Fruit fly (Drosophila melanogaster) whole organism, embryonic: Measurements from ENCODE around the gene slow.

Experiments used
- ATbp ChIP-seq: fragments of 200-800 bp; sonication (Bioruptor generic); optimal IDR thresholded peaks from 2 replicates; lab custom pipeline; 2017; ENCODE audit warnings: missing biosample characterization, mild to moderate bottlenecking, missing genetic modification characterization, missing genetic modification reagents
- CG10959 ChIP-seq: fragments of 200-800 bp; sonication (Bioruptor generic); IDR thresholded peaks from 2 replicates; pipeline ENCODE4 v1.3.6; 2022; ENCODE audit warnings: missing biosample characterization, missing genetic modification characterization
- CG10979 ChIP-seq: fragments of 200-800 bp; sonication (Bioruptor generic); optimal IDR thresholded peaks from 2 replicates; lab custom pipeline; 2018; ENCODE audit warnings: missing biosample characterization, mild to moderate bottlenecking, missing genetic modification characterization, moderate library complexity
- CG12299 ChIP-seq: fragments of 200-800 bp; sonication (Bioruptor generic); optimal IDR thresholded peaks from 2 replicates; lab custom pipeline; 2018; ENCODE audit warnings: missing biosample characterization, mild to moderate bottlenecking, missing genetic modification characterization
- CG13775 ChIP-seq: fragments of 200-800 bp; sonication (Bioruptor generic); optimal IDR thresholded peaks from 3 replicates; lab custom pipeline; 2017; ENCODE audit warnings: missing biosample characterization, mild to moderate bottlenecking, missing genetic modification characterization
- CG14965 ChIP-seq: fragments of 200-800 bp; sonication (Bioruptor generic); optimal IDR thresholded peaks from 2 replicates; lab custom pipeline; 2016; ENCODE audit warnings: missing biosample characterization, missing genetic modification characterization, borderline replicate concordance
- CG15514 ChIP-seq: fragments of 200-800 bp; sonication (Bioruptor generic); optimal IDR thresholded peaks from 3 replicates; lab custom pipeline; 2017; ENCODE audit warnings: missing biosample characterization, missing genetic modification characterization, mild to moderate bottlenecking, moderate library complexity, missing genetic modification reagents
- CG1647 ChIP-seq: fragments of 200-800 bp; sonication (Bioruptor generic); optimal IDR thresholded peaks from 3 replicates; lab custom pipeline; 2016; ENCODE audit warnings: missing biosample characterization, missing genetic modification characterization
- CG2202 ChIP-seq: fragments of 200-800 bp; sonication (Bioruptor generic); optimal IDR thresholded peaks from 2 replicates; lab custom pipeline; 2018; ENCODE audit warnings: missing biosample characterization, mild to moderate bottlenecking, missing genetic modification characterization
- CG3163 ChIP-seq: fragments of 200-800 bp; sonication (Bioruptor generic); optimal IDR thresholded peaks from 3 replicates; lab custom pipeline; 2016; ENCODE audit warnings: missing biosample characterization, missing genetic modification characterization
- CG32532 ChIP-seq: fragments of 200-800 bp; sonication (Bioruptor generic); IDR thresholded peaks from 2 replicates; pipeline ENCODE4 v1.3.6; 2022; ENCODE audit warnings: missing biosample characterization, missing genetic modification characterization
- CG34376 ChIP-seq: fragments of 200-800 bp; sonication (Bioruptor generic); optimal IDR thresholded peaks from 2 replicates; lab custom pipeline; 2018; ENCODE audit warnings: missing biosample characterization, mild to moderate bottlenecking, missing genetic modification characterization
- CG3726 ChIP-seq: fragments of 200-800 bp; sonication (Bioruptor generic); IDR thresholded peaks from 3 replicates; pipeline ENCODE4, ENCODE4 v1.3.6; 2022; ENCODE audit warnings: missing biosample characterization, missing genetic modification characterization
- CG3995 ChIP-seq: fragments of 200-800 bp; sonication (Bioruptor generic); optimal IDR thresholded peaks from 3 replicates; lab custom pipeline; 2016; ENCODE audit warnings: missing biosample characterization, missing genetic modification characterization
- CG5180 ChIP-seq: fragments of 200-800 bp; sonication (Bioruptor generic); optimal IDR thresholded peaks from 3 replicates; lab custom pipeline; 2017; ENCODE audit warnings: missing biosample characterization, missing genetic modification characterization, mild to moderate bottlenecking, moderate library complexity, missing genetic modification reagents
- CG5245 ChIP-seq: fragments of 200-800 bp; sonication (Bioruptor generic); optimal IDR thresholded peaks from 3 replicates; lab custom pipeline; 2016; ENCODE audit warnings: missing biosample characterization, missing genetic modification characterization
- CG7556 ChIP-seq: fragments of 200-800 bp; sonication (Bioruptor generic); optimal IDR thresholded peaks from 2 replicates; lab custom pipeline; 2017; ENCODE audit warnings: missing biosample characterization, mild to moderate bottlenecking, missing genetic modification characterization
- CG8290 ChIP-seq, 3 experiments: fragments of 200-800 bp; sonication (Bioruptor generic); optimal IDR thresholded peaks; 2 replicates each; lab custom pipeline; 2016 to 2019; ENCODE audit warnings: missing biosample characterization in 3 of 3, missing genetic modification characterization in 3 of 3, mild to moderate bottlenecking in 2 of 3, moderate library complexity in 1 of 3
- CG8924 ChIP-seq: fragments of 200-800 bp; optimal IDR thresholded peaks from 3 replicates; lab custom pipeline; 2019; ENCODE audit warnings: missing biosample characterization, mild to moderate bottlenecking, missing genetic modification characterization, moderate library complexity
- CG9609 ChIP-seq: fragments of 200-800 bp; sonication (Bioruptor generic); optimal IDR thresholded peaks from 3 replicates; lab custom pipeline; 2016; ENCODE audit warnings: missing biosample characterization, missing genetic modification characterization
- CG9797 ChIP-seq: fragments of 200-800 bp; sonication (Bioruptor generic); optimal IDR thresholded peaks from 3 replicates; lab custom pipeline; 2018; ENCODE audit warnings: missing biosample characterization, mild to moderate bottlenecking, missing genetic modification characterization
- Deaf1 ChIP-seq: fragments of 200-800 bp; optimal IDR thresholded peaks from 3 replicates; lab custom pipeline; 2019; ENCODE audit warnings: missing biosample characterization, mild to moderate bottlenecking, missing genetic modification characterization, moderate library complexity
- Dfd ChIP-seq, 2 experiments: fragments of >200 bp; optimal IDR thresholded peaks; 2 replicates each; lab custom pipeline; 2017; ENCODE audit warnings: missing biosample characterization in 2 of 2, missing genetic modification characterization in 2 of 2
- Ets65A ChIP-seq: fragments of 200-800 bp; sonication (Bioruptor generic); peaks from one replicate; lab custom pipeline; 2016; ENCODE audit warnings: missing biosample characterization, missing genetic modification characterization
- Fer2 ChIP-seq: fragments of 200-800 bp; sonication (Bioruptor generic); optimal IDR thresholded peaks from 2 replicates; lab custom pipeline; 2018; ENCODE audit warnings: missing biosample characterization, mild to moderate bottlenecking, missing genetic modification characterization, moderate library complexity
- H15 ChIP-seq: fragments of 200-800 bp; sonication (Bioruptor generic); IDR thresholded peaks from 3 replicates; pipeline ENCODE4 v1.3.6; 2022; ENCODE audit warnings: missing biosample characterization, missing genetic modification characterization
- Hmx ChIP-seq: fragments of 200-800 bp; sonication (Bioruptor generic); optimal IDR thresholded peaks from 2 replicates; lab custom pipeline; 2016; ENCODE audit warnings: missing biosample characterization, missing genetic modification characterization
- Poxn ChIP-seq: fragments of 200-800 bp; sonication (Bioruptor generic); IDR thresholded peaks from 2 replicates; pipeline ENCODE4 v1.3.6; 2022; ENCODE audit warnings: missing biosample characterization, missing genetic modification characterization
- Side ChIP-seq: fragments of 200-800 bp; sonication (Bioruptor generic); optimal IDR thresholded peaks from 2 replicates; lab custom pipeline; 2016; ENCODE audit warnings: missing biosample characterization, missing genetic modification characterization
- Trl ChIP-seq, 3 experiments: fragments of >200 bp in 2 of 3; fragments of 200-800 bp in 1 of 3; sonication (Bioruptor generic) in 1 of 3; optimal IDR thresholded peaks; 2 replicates in 1 of 3; 3 replicates in 2 of 3; lab custom pipeline; 2016 to 2017; ENCODE audit warnings: missing biosample characterization in 1 of 3, missing genetic modification characterization in 1 of 3
- Xrp1 ChIP-seq: fragments of 200-800 bp; sonication (Bioruptor generic); IDR thresholded peaks from 2 replicates; pipeline ENCODE4 v1.3.6; 2022; ENCODE audit warnings: missing biosample characterization, missing genetic modification characterization
- ash1 ChIP-seq: fragments of 200-800 bp; sonication (Bioruptor generic); optimal IDR thresholded peaks from 2 replicates; lab custom pipeline; 2018; ENCODE audit warnings: missing biosample characterization, mild to moderate bottlenecking, missing genetic modification characterization
- croc ChIP-seq: fragments of 200-800 bp; sonication (Bioruptor generic); conservative IDR thresholded peaks from 3 replicates; pipeline ENCODE4 v1.3.6; 2022; ENCODE audit warnings: missing biosample characterization, missing genetic modification characterization
- eve ChIP-seq, 2 experiments: fragments of >200 bp; optimal IDR thresholded peaks; 2 replicates each; lab custom pipeline; 2017; ENCODE audit warnings: missing biosample characterization in 2 of 2, missing genetic modification characterization in 2 of 2
- fd64A ChIP-seq: fragments of 200-800 bp; sonication (Bioruptor generic); optimal IDR thresholded peaks from 3 replicates; lab custom pipeline; 2018; ENCODE audit warnings: missing biosample characterization, mild to moderate bottlenecking, missing genetic modification characterization
- fu2 ChIP-seq: fragments of 200-800 bp; sonication (Bioruptor generic); optimal IDR thresholded peaks from 2 replicates; lab custom pipeline; 2016; ENCODE audit warnings: missing biosample characterization, missing genetic modification characterization
- gfzf ChIP-seq: fragments of 200-800 bp; sonication (Bioruptor generic); optimal IDR thresholded peaks from 2 replicates; lab custom pipeline; 2016; ENCODE audit warnings: missing biosample characterization, mild to moderate bottlenecking, missing genetic modification characterization, moderate library complexity
- jigr1 ChIP-seq: fragments of 200-800 bp; sonication (Bioruptor generic); IDR thresholded peaks from 3 replicates; pipeline ENCODE4 v1.3.6; 2022; ENCODE audit warnings: missing biosample characterization, missing genetic modification characterization
- ken ChIP-seq: fragments of 200-800 bp; sonication (Bioruptor generic); IDR thresholded peaks from 3 replicates; pipeline ENCODE4 v1.3.6; 2022; ENCODE audit warnings: missing biosample characterization, missing genetic modification characterization
- lab ChIP-seq: fragments of 200-800 bp; sonication (Bioruptor generic); optimal IDR thresholded peaks from 3 replicates; lab custom pipeline; 2017; ENCODE audit warnings: missing biosample characterization, missing genetic modification characterization, mild to moderate bottlenecking, moderate library complexity, missing genetic modification reagents
- lbe ChIP-seq: fragments of 200-800 bp; sonication (Bioruptor generic); optimal IDR thresholded peaks from 2 replicates; lab custom pipeline; 2016; ENCODE audit warnings: missing biosample characterization, mild to moderate bottlenecking, missing genetic modification characterization
- nerfin-1 ChIP-seq: fragments of 200-800 bp; sonication (Bioruptor generic); optimal IDR thresholded peaks from 3 replicates; lab custom pipeline; 2019; ENCODE audit warnings: missing biosample characterization, mild to moderate bottlenecking, missing genetic modification characterization, moderate library complexity
- oc ChIP-seq: fragments of 200-800 bp; sonication (Bioruptor generic); optimal IDR thresholded peaks from 2 replicates; lab custom pipeline; 2018; ENCODE audit warnings: missing biosample characterization, mild to moderate bottlenecking, missing genetic modification characterization, moderate library complexity
- pb ChIP-seq: fragments of 200-800 bp; sonication (Bioruptor generic); optimal IDR thresholded peaks from 3 replicates; lab custom pipeline; 2016; ENCODE audit warnings: missing biosample characterization, missing genetic modification characterization
- sima ChIP-seq: fragments of 200-800 bp; sonication (Bioruptor generic); optimal IDR thresholded peaks from 2 replicates; lab custom pipeline; 2016; ENCODE audit warnings: missing biosample characterization, missing genetic modification characterization
- sr ChIP-seq: fragments of 200-800 bp; sonication (Bioruptor generic); IDR thresholded peaks from 3 replicates; pipeline ENCODE4 v1.3.6; 2022; ENCODE audit warnings: missing biosample characterization, missing genetic modification characterization
- sug ChIP-seq: fragments of 200-800 bp; optimal IDR thresholded peaks from 2 replicates; lab custom pipeline; 2019; ENCODE audit warnings: missing biosample characterization, mild to moderate bottlenecking, missing genetic modification characterization, moderate library complexity
- tap ChIP-seq: fragments of 200-800 bp; optimal IDR thresholded peaks from 3 replicates; lab custom pipeline; 2019; ENCODE audit warnings: missing biosample characterization, mild to moderate bottlenecking, missing genetic modification characterization, moderate library complexity
- tgo ChIP-seq: fragments of 200-800 bp; sonication (Bioruptor generic); IDR thresholded peaks from 3 replicates; pipeline ENCODE4 v1.3.6; 2022; ENCODE audit warnings: missing biosample characterization, missing genetic modification characterization
- tio ChIP-seq: fragments of 200-800 bp; sonication (Bioruptor generic); optimal IDR thresholded peaks from 2 replicates; lab custom pipeline; 2017; ENCODE audit warnings: missing biosample characterization, missing genetic modification characterization, inconsistent platforms
- vfl ChIP-seq: fragments of 200-800 bp; sonication (Bioruptor generic); optimal IDR thresholded peaks from 2 replicates; lab custom pipeline; 2016; ENCODE audit warnings: missing biosample characterization, missing genetic modification characterization

The slow gene

DNA sequence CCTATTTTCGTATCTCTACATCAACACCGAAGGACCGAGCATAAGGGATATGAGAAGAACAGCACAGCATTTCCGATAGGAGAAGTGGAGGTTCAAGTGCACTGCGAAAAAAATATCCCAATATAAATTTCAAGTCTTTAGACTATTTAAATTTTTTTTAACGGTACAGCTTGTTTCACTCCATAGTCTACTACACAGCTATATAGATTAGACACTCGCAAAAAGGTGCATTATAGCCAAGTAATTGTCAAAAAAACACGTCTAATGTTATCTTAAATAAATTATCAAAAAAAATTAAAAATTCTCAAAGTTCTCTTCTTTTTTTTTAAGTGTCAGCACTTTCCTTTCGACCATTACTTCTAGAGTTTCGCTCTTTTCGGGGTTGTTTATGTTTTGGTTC lies 5.3 kb upstream of the slow start:
- TF ChIP-seq CG3726 (GFP tag; lab: Robert Waterston, UW) (no peak), CG9609 (GFP tag; lab: Kevin White, UChicago) (peak; percentile 19), nerfin-1 (tag; lab: Kevin White, UChicago) (peak; percentile 32), fu2 (GFP tag; lab: Kevin White, UChicago) (peak; percentile 12), Xrp1 (GFP tag; lab: Robert Waterston, UW) (peak; percentile 65), tap (tag; lab: Kevin White, UChicago) (no peak), CG10959 (0 out of 2 replicates have a peak, but pooled peaks have one; percentile 34), CG13775 (peak; percentile 48), CG7556 (peak; percentile 53), CG3163 (GFP tag; lab: Kevin White, UChicago) (no peak), CG14965 (GFP tag; lab: Kevin White, UChicago) (no peak), Trl (optimal IDR thresholded peaks at IDR 0.05; lab: Kevin White, UChicago) (peak in 1 of 2 experiments; percentile 8), Trl (GFP tag; optimal IDR thresholded peaks at IDR 0.05; lab: Kevin White, UChicago) (no peak), CG9797 (GFP tag; lab: Kevin White, UChicago) (no peak), CG12299 (tag; lab: Kevin White, UChicago) (no peak), CG10979 (tag; lab: Kevin White, UChicago) (peak; percentile 55), CG3995 (GFP tag; lab: Kevin White, UChicago) (no peak), CG34376 (GFP tag; lab: Kevin White, UChicago) (peak; percentile 34), lbe (no peak), CG15514 (GFP tag; lab: Kevin White, UChicago) (peak; percentile 30), Deaf1 (tag; lab: Kevin White, UChicago) (peak; percentile 34), Fer2 (tag; lab: Kevin White, UChicago) (peak; percentile 26), CG1647 (GFP tag; lab: Kevin White, UChicago) (no peak), CG8290 (GFP tag; optimal IDR thresholded peaks at IDR 0.05; lab: Kevin White, UChicago) (no peak), CG8290 (tag; optimal IDR thresholded peaks at IDR 0.05; lab: Kevin White, UChicago) (no peak), sug (peak; percentile 56), fd64A (no peak), CG5245 (GFP tag; lab: Kevin White, UChicago) (no peak), Dfd (GFP tag; optimal IDR thresholded peaks at IDR 0.05; lab: Kevin White, UChicago) (no peak), tio (GFP tag; lab: Kevin White, UChicago) (peak; percentile 50), sima (GFP tag; lab: Kevin White, UChicago) (no peak), jigr1 (no peak), croc (GFP tag; lab: Robert Waterston, UW) (peak; percentile 18; the same call in 1 of the 3 replicates), Side (GFP tag; lab: Kevin White, UChicago) (peak; percentile 22), Poxn (no peak), oc (no peak), CG5180 (GFP tag; lab: Kevin White, UChicago) (peak; percentile 34), lab (GFP tag; lab: Kevin White, UChicago) (peak; percentile 78), ATbp (GFP tag; lab: Kevin White, UChicago) (no peak), ash1 (no peak), tgo (GFP tag; lab: Robert Waterston, UW) (peak; percentile 53; the same call in 2 of the 3 replicates), Hmx (no peak), Ets65A (GFP tag; lab: Kevin White, UChicago) (no peak), gfzf (GFP tag; lab: Kevin White, UChicago) (no peak), eve (GFP tag; optimal IDR thresholded peaks at IDR 0.05; lab: Kevin White, UChicago) (peak in 1 of 2 experiments; percentile 63), H15 (no peak), ken (no peak), pb (no peak), CG8924 (tag; lab: Kevin White, UChicago) (peak; percentile 56), vfl (GFP tag; lab: Kevin White, UChicago) (no peak), CG2202 (tag; lab: Kevin White, UChicago) (no peak), sr (GFP tag; lab: Robert Waterston, UW) (no peak), CG32532 (GFP tag; lab: Robert Waterston, UW) (peak; percentile 59; the same call in 1 of the 2 replicates)
